Fruit fly (Drosophila melanogaster) whole organism, embryonic: ENCODE measurements around the gene CG3529.

Experiments
- BEAF-32 ChIP-seq: fragments of 200-800 bp; sonication (Bioruptor generic); optimal IDR thresholded peaks from 3 replicates; lab custom pipeline; 2017; ENCODE audit warnings: missing biosample characterization, missing genetic modification characterization, mild to moderate bottlenecking, moderate library complexity, missing genetic modification reagents
- CG10147 ChIP-seq: fragments of 200-800 bp; sonication (Bioruptor generic); optimal IDR thresholded peaks from 2 replicates; lab custom pipeline; 2019; ENCODE audit warnings: missing biosample characterization, mild to moderate bottlenecking, missing genetic modification characterization, moderate library complexity
- CG10543 ChIP-seq: fragments of 200-800 bp; sonication (Bioruptor generic); optimal IDR thresholded peaks from 3 replicates; lab custom pipeline; 2017; ENCODE audit warnings: missing biosample characterization, mild to moderate bottlenecking, missing genetic modification characterization, moderate library complexity
- CG11398 ChIP-seq: fragments of 200-800 bp; sonication (Bioruptor generic); optimal IDR thresholded peaks from 2 replicates; lab custom pipeline; 2016; ENCODE audit warnings: missing biosample characterization, missing genetic modification characterization
- CG12299 ChIP-seq: fragments of 200-800 bp; sonication (Bioruptor generic); optimal IDR thresholded peaks from 2 replicates; lab custom pipeline; 2018; ENCODE audit warnings: missing biosample characterization, mild to moderate bottlenecking, missing genetic modification characterization
- CG13775 ChIP-seq: fragments of 200-800 bp; sonication (Bioruptor generic); optimal IDR thresholded peaks from 3 replicates; lab custom pipeline; 2017; ENCODE audit warnings: missing biosample characterization, mild to moderate bottlenecking, missing genetic modification characterization
- CG14014 ChIP-seq: fragments of 200-800 bp; sonication (Bioruptor generic); IDR thresholded peaks from 2 replicates; pipeline ENCODE4 v1.3.6; 2022; ENCODE audit warnings: missing biosample characterization, missing genetic modification characterization
- CG14860 ChIP-seq: fragments of 200-800 bp; sonication (Bioruptor generic); IDR thresholded peaks from 3 replicates; pipeline ENCODE4 v1.3.6; 2022; ENCODE audit warnings: missing biosample characterization, missing genetic modification characterization; ENCODE audit not compliant: partially characterized antibody
- CG17612 ChIP-seq: fragments of 200-800 bp; sonication (Bioruptor generic); IDR thresholded peaks from 2 replicates; pipeline ENCODE4 v1.3.6; 2022; ENCODE audit warnings: missing biosample characterization, missing genetic modification characterization
- CG17829 ChIP-seq: fragments of 200-800 bp; optimal IDR thresholded peaks from 2 replicates; lab custom pipeline; 2019; ENCODE audit warnings: missing biosample characterization, mild to moderate bottlenecking, missing genetic modification characterization, moderate library complexity
- CG34376 ChIP-seq: fragments of 200-800 bp; sonication (Bioruptor generic); optimal IDR thresholded peaks from 2 replicates; lab custom pipeline; 2018; ENCODE audit warnings: missing biosample characterization, mild to moderate bottlenecking, missing genetic modification characterization
- CG3838 ChIP-seq: fragments of 200-800 bp; sonication (Bioruptor generic); optimal IDR thresholded peaks from 3 replicates; lab custom pipeline; 2016; ENCODE audit warnings: missing biosample characterization, missing genetic modification characterization
- CG4424 ChIP-seq: fragments of 200-800 bp; sonication (Bioruptor generic); optimal IDR thresholded peaks from 3 replicates; lab custom pipeline; 2016; ENCODE audit warnings: missing biosample characterization, missing genetic modification characterization
- CG7963 ChIP-seq: fragments of 200-800 bp; sonication (Bioruptor generic); IDR thresholded peaks from 3 replicates; pipeline ENCODE4 v1.3.6; 2022; ENCODE audit warnings: missing biosample characterization, missing genetic modification characterization; ENCODE audit not compliant: partially characterized antibody
- CG9437 ChIP-seq: fragments of 200-800 bp; sonication (Bioruptor generic); optimal IDR thresholded peaks from 2 replicates; lab custom pipeline; 2018; ENCODE audit warnings: missing biosample characterization, mild to moderate bottlenecking, missing genetic modification characterization
- Doc3 ChIP-seq: fragments of 200-800 bp; sonication (Bioruptor generic); IDR thresholded peaks from 3 replicates; pipeline ENCODE4 v1.3.6; 2022; ENCODE audit warnings: missing biosample characterization, missing genetic modification characterization; ENCODE audit not compliant: partially characterized antibody
- Dp ChIP-seq: fragments of 200-800 bp; sonication (Bioruptor generic); optimal IDR thresholded peaks from 2 replicates; lab custom pipeline; 2018; ENCODE audit warnings: missing biosample characterization, mild to moderate bottlenecking, missing genetic modification characterization, moderate library complexity
- E2f1 ChIP-seq: fragments of 200-800 bp; sonication (Bioruptor generic); IDR thresholded peaks from 2 replicates; pipeline ENCODE4 v1.3.6; 2022; ENCODE audit warnings: missing biosample characterization, missing genetic modification characterization
- Fer1 ChIP-seq: fragments of 200-800 bp; sonication (Bioruptor generic); optimal IDR thresholded peaks from 2 replicates; lab custom pipeline; 2017; ENCODE audit warnings: missing biosample characterization, mild to moderate bottlenecking, missing genetic modification characterization
- H15 ChIP-seq: fragments of 200-800 bp; sonication (Bioruptor generic); IDR thresholded peaks from 3 replicates; pipeline ENCODE4 v1.3.6; 2022; ENCODE audit warnings: missing biosample characterization, missing genetic modification characterization
- HLH4C ChIP-seq: fragments of 200-800 bp; sonication (Bioruptor generic); IDR thresholded peaks from 3 replicates; pipeline ENCODE4 v1.3.6; 2022; ENCODE audit warnings: missing biosample characterization, missing genetic modification characterization; ENCODE audit not compliant: partially characterized antibody
- Mad ChIP-seq: fragments of 200-800 bp; sonication (Bioruptor generic); optimal IDR thresholded peaks from 2 replicates; lab custom pipeline; 2016; ENCODE audit warnings: missing biosample characterization, missing genetic modification characterization
- Opbp ChIP-seq: fragments of 200-800 bp; sonication (Bioruptor generic); IDR thresholded peaks from 3 replicates; pipeline ENCODE4 v1.3.6; 2022; ENCODE audit warnings: missing biosample characterization, missing genetic modification characterization; ENCODE audit not compliant: partially characterized antibody
- Pdp1 ChIP-seq, 2 experiments: fragments of 200-800 bp; sonication (Bioruptor generic); optimal IDR thresholded peaks; 3 replicates each; lab custom pipeline; 2016; ENCODE audit warnings: missing biosample characterization in 2 of 2, missing genetic modification characterization in 2 of 2, mild to moderate bottlenecking in 1 of 2, moderate library complexity in 1 of 2
- Rx ChIP-seq: fragments of 200-800 bp; sonication (Bioruptor generic); IDR thresholded peaks from 2 replicates; pipeline ENCODE4 v1.3.6; 2022; ENCODE audit warnings: missing biosample characterization, missing genetic modification characterization
- Usf ChIP-seq: fragments of 200-800 bp; sonication (Bioruptor generic); optimal IDR thresholded peaks from 2 replicates; lab custom pipeline; 2017; ENCODE audit warnings: missing genotype, missing biosample characterization, missing genetic modification characterization
- YL-1 ChIP-seq: fragments of 200-800 bp; sonication (Bioruptor generic); optimal IDR thresholded peaks from 3 replicates; lab custom pipeline; 2017; ENCODE audit warnings: missing biosample characterization, mild to moderate bottlenecking, missing genetic modification characterization
- abd-A ChIP-seq: fragments of 200-800 bp; sonication (Bioruptor generic); optimal IDR thresholded peaks from 3 replicates; lab custom pipeline; 2019; ENCODE audit warnings: missing biosample characterization, mild to moderate bottlenecking, missing genetic modification characterization, moderate library complexity
- bsh ChIP-seq, 2 experiments: fragments of 200-800 bp; sonication (Bioruptor generic); optimal IDR thresholded peaks; 2 replicates each; lab custom pipeline; 2017 to 2018; ENCODE audit warnings: mild to moderate bottlenecking in 2 of 2, missing biosample characterization in 2 of 2, missing genetic modification characterization in 2 of 2, moderate library complexity in 1 of 2
- caup ChIP-seq: fragments of 200-800 bp; sonication (Bioruptor generic); optimal IDR thresholded peaks from 3 replicates; lab custom pipeline; 2017; ENCODE audit warnings: missing biosample characterization, mild to moderate bottlenecking, missing genetic modification characterization, moderate library complexity; ENCODE audit not compliant: severe bottlenecking
- chif ChIP-seq, 2 experiments: fragments of 200-800 bp; sonication (Bioruptor generic); optimal IDR thresholded peaks; 3 replicates each; lab custom pipeline; 2016; ENCODE audit warnings: missing biosample characterization in 2 of 2, missing genetic modification characterization in 2 of 2
- chinmo ChIP-seq: fragments of 200-800 bp; sonication (Bioruptor generic); IDR thresholded peaks from 4 replicates; pipeline ENCODE4 v1.3.6; 2022; ENCODE audit warnings: missing biosample characterization, missing genetic modification characterization; ENCODE audit not compliant: partially characterized antibody
- chm ChIP-seq: fragments of 200-800 bp; sonication (Bioruptor generic); IDR thresholded peaks from 2 replicates; pipeline ENCODE4 v1.3.6; 2022; ENCODE audit warnings: missing biosample characterization, missing genetic modification characterization
- chn ChIP-seq: fragments of 200-800 bp; sonication (Bioruptor generic); optimal IDR thresholded peaks from 2 replicates; lab custom pipeline; 2016; ENCODE audit warnings: missing biosample characterization, missing genetic modification characterization
- crp ChIP-seq, 2 experiments: fragments of 200-800 bp; sonication (Bioruptor generic); optimal IDR thresholded peaks; 2 replicates in 1 of 2; 3 replicates in 1 of 2; lab custom pipeline; 2017; ENCODE audit warnings: missing biosample characterization in 2 of 2, missing genetic modification characterization in 2 of 2, mild to moderate bottlenecking in 1 of 2, moderate library complexity in 1 of 2
- dpn ChIP-seq, 2 experiments: fragments of 200-800 bp; sonication (Bioruptor generic); optimal IDR thresholded peaks; 3 replicates each; lab custom pipeline; 2016; ENCODE audit warnings: missing biosample characterization in 2 of 2, missing genetic modification characterization in 2 of 2
- gcm ChIP-seq: fragments of 200-800 bp; sonication (Bioruptor generic); optimal IDR thresholded peaks from 2 replicates; lab custom pipeline; 2019; ENCODE audit warnings: missing biosample characterization, mild to moderate bottlenecking, missing genetic modification characterization, moderate library complexity
- gem ChIP-seq: fragments of 200-800 bp; sonication (Bioruptor generic); optimal IDR thresholded peaks from 2 replicates; lab custom pipeline; 2019; ENCODE audit warnings: missing biosample characterization, mild to moderate bottlenecking, missing genetic modification characterization, moderate library complexity
- hkb ChIP-seq, 2 experiments: fragments of 200-800 bp in 1 of 2; fragments of >200 bp in 1 of 2; sonication (Bioruptor generic) in 1 of 2; IDR thresholded peaks in 1 of 2; optimal IDR thresholded peaks in 1 of 2; 2 replicates each; pipeline versions ENCODE4 v1.3.6 to Lab custom; 2017 to 2022; ENCODE audit warnings: missing biosample characterization in 1 of 2, missing genetic modification characterization in 1 of 2
- nmo ChIP-seq: fragments of 200-800 bp; sonication (Bioruptor generic); optimal IDR thresholded peaks from 2 replicates; lab custom pipeline; 2018; ENCODE audit warnings: missing biosample characterization, mild to moderate bottlenecking, missing genetic modification characterization, moderate library complexity
- oc ChIP-seq: fragments of 200-800 bp; sonication (Bioruptor generic); optimal IDR thresholded peaks from 2 replicates; lab custom pipeline; 2018; ENCODE audit warnings: missing biosample characterization, mild to moderate bottlenecking, missing genetic modification characterization, moderate library complexity
- row ChIP-seq: fragments of 200-800 bp; sonication (Bioruptor generic); IDR thresholded peaks from 3 replicates; pipeline ENCODE4 v1.3.6; 2022; ENCODE audit warnings: missing biosample characterization, missing genetic modification characterization
- sqz ChIP-seq: fragments of 200-800 bp; sonication (Bioruptor generic); optimal IDR thresholded peaks from 3 replicates; lab custom pipeline; 2018; ENCODE audit warnings: missing biosample characterization, mild to moderate bottlenecking, missing genetic modification characterization
- stc ChIP-seq: fragments of 200-800 bp; sonication (Bioruptor generic); IDR thresholded peaks from 2 replicates; pipeline ENCODE4 v1.3.6; 2022; ENCODE audit warnings: missing biosample characterization, missing genetic modification characterization
- vvl ChIP-seq: fragments of 200-800 bp; sonication (Bioruptor generic); IDR thresholded peaks from 2 replicates; pipeline ENCODE4 v1.3.6; 2022; ENCODE audit warnings: missing biosample characterization, missing genetic modification characterization
- wdn ChIP-seq: fragments of 200-800 bp; sonication (Bioruptor generic); IDR thresholded peaks from 2 replicates; pipeline ENCODE4 v1.3.6; 2022; ENCODE audit warnings: missing biosample characterization, missing genetic modification characterization

Gene CG3529

dm6 chr3L:9399013-9399750 lies 47.5 kb upstream of the CG3529 start, which contains the start of gene CG4080 (continued):
- peak; percentile 57; the same call in 1 of the 4 replicates for TF ChIP-seq chinmo (GFP tag; lab: Robert Waterston, UW)
- 0 out of 3 replicates have a peak, but pooled peaks have one; percentile 28 for TF ChIP-seq CG7963 (GFP tag; lab: Robert Waterston, UW)
- TF ChIP-seq Pdp1 (GFP tag; optimal IDR thresholded peaks at IDR 0.05; lab: Kevin White, UChicago) = peak in 1 of 2 experiments; percentile 22
- peak; percentile 34 for TF ChIP-seq Dp (GFP tag; lab: Kevin White, UChicago)
- TF ChIP-seq stc (GFP tag; lab: Robert Waterston, UW) = peak; percentile 53; the same call in 1 of the 2 replicates
- no peak for TF ChIP-seq CG17612 (GFP tag; lab: Robert Waterston, UW)
- peak; percentile 8 for TF ChIP-seq CG4424
- peak; percentile 54 for TF ChIP-seq CG9437 (GFP tag; lab: Kevin White, UChicago)
- TF ChIP-seq CG14014 (GFP tag; lab: Robert Waterston, UW) = peak; percentile 47; the same call in 1 of the 2 replicates
- no peak for TF ChIP-seq Rx (GFP tag; lab: Robert Waterston, UW)
- peak; percentile 6 for TF ChIP-seq hkb (optimal IDR thresholded peaks at IDR 0.05; lab: Kevin White, UChicago)
- 0 out of 2 replicates have a peak, but pooled peaks have one; percentile 19 for TF ChIP-seq hkb (GFP tag; IDR thresholded peaks at IDR 0.05; lab: Robert Waterston, UW)
- TF ChIP-seq Opbp (GFP tag; lab: Robert Waterston, UW) = peak; percentile 65; the same call in 1 of the 3 replicates
- peak; percentile 66 for TF ChIP-seq nmo
- peak; percentile 86 for TF ChIP-seq BEAF-32 (GFP tag; lab: Kevin White, UChicago)
- peak; percentile 15 for TF ChIP-seq CG3838 (GFP tag; lab: Kevin White, UChicago)
- TF ChIP-seq CG12299 = peak; percentile 10
- peak; percentile 70 for TF ChIP-seq row (GFP tag; lab: Robert Waterston, UW)
- peak; percentile 32 for TF ChIP-seq chn
- TF ChIP-seq wdn = no peak
- TF ChIP-seq HLH4C = peak; percentile 73
- no peak for TF ChIP-seq oc (tag; lab: Kevin White, UChicago)
- peak; percentile 84 for TF ChIP-seq Doc3 (GFP tag; lab: Robert Waterston, UW)
- TF ChIP-seq gem (tag; lab: Kevin White, UChicago) = peak; percentile 34
- TF ChIP-seq crp (GFP tag; optimal IDR thresholded peaks at IDR 0.05; lab: Kevin White, UChicago) = peak in 1 of 2 experiments; percentile 4
- TF ChIP-seq dpn (GFP tag; optimal IDR thresholded peaks at IDR 0.05; lab: Kevin White, UChicago) = no peak
- peak; percentile 32 for TF ChIP-seq sqz
- TF ChIP-seq caup = peak; percentile 33
- peak; percentile 72 for TF ChIP-seq vvl
- TF ChIP-seq CG11398 (GFP tag; lab: Kevin White, UChicago) = no peak
- no peak for TF ChIP-seq Usf (GFP tag; lab: Kevin White, UChicago)
- peak; percentile 57 for TF ChIP-seq CG17829
- TF ChIP-seq Fer1 (GFP tag; lab: Kevin White, UChicago) = peak; percentile 19
- TF ChIP-seq gcm (GFP tag; lab: Kevin White, UChicago) = peak; percentile 11
- TF ChIP-seq Mad (GFP tag; lab: Kevin White, UChicago) = peak; percentile 26
- no peak for TF ChIP-seq H15 (GFP tag; lab: Robert Waterston, UW)
- TF ChIP-seq CG10147 = peak; percentile 24
- TF ChIP-seq bsh (GFP tag; optimal IDR thresholded peaks at IDR 0.05; lab: Kevin White, UChicago) = peak in 1 of 2 experiments; percentile 22
- peak; percentile 55 for TF ChIP-seq CG34376
- peak; percentile 13; the same call in 1 of the 2 replicates for TF ChIP-seq chm (GFP tag; lab: Robert Waterston, UW)
- peak; percentile 25; the same call in 1 of the 2 replicates for TF ChIP-seq E2f1 (GFP tag; lab: Robert Waterston, UW)
- peak; percentile 3 for TF ChIP-seq abd-A (tag; lab: Kevin White, UChicago)
- peak; percentile 63 for TF ChIP-seq YL-1 (GFP tag; lab: Kevin White, UChicago)
- TF ChIP-seq CG13775 = peak; percentile 6
- peak; percentile 33 for TF ChIP-seq CG10543 (GFP tag; lab: Kevin White, UChicago)
- TF ChIP-seq CG14860 = peak; percentile 59
- TF ChIP-seq chif (GFP tag; optimal IDR thresholded peaks at IDR 0.05; lab: Kevin White, UChicago) = peak in 1 of 2 experiments; percentile 34
